Worm (Caenorhabditis elegans): ENCODE results near the gene C45B2.1.

DNA sequence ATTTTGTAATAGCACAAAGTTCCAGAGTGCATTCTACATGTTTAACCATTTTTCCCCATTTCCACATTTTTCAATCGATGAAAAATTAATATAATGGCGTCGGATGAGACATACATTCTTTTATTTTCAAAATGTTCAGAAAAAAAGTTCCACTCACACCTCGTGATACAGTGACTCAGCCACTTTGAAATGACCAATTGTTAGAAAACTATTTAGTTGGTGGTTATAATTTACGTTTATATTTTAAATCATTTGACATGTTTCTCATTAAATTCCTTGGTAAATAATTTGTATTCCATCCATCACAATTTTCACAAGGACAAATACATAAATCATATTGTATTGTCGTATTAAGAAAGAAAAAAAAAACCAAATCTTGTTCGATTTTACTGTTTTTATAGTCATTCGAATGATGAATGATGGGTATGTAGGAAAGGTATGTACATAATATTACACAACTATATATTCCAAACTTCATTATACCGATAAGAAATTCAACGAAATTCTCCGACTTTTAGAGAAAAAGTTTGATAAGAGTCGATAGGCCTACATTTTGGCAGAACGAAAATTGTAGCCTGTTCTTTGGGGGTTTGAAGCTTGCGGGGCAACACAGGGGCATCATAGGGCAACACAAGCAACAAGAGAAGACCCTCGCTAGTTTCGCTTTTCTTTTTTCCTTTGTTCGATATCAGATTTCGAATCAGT lies 14.6 kb downstream of the C45B2.1 start:
- no peak for TF ChIP-seq pha-4 (tag; optimal IDR thresholded peaks at IDR 0.05)
- no peak for TF ChIP-seq odd-2 (tag; optimal IDR thresholded peaks at IDR 0.05)

All from whole organism, late embryonic.